Fruit fly (Drosophila melanogaster) whole organism: ENCODE results near the gene Gr28b.

Experiments
- CG8478 ChIP-seq: fragments of >200 bp; optimal IDR thresholded peaks from 2 replicates; lab custom pipeline; 2018; ENCODE audit warnings: inconsistent platforms
- pan ChIP-seq: fragments of >200 bp; optimal IDR thresholded peaks from 2 replicates; lab custom pipeline; 2017

DNA sequence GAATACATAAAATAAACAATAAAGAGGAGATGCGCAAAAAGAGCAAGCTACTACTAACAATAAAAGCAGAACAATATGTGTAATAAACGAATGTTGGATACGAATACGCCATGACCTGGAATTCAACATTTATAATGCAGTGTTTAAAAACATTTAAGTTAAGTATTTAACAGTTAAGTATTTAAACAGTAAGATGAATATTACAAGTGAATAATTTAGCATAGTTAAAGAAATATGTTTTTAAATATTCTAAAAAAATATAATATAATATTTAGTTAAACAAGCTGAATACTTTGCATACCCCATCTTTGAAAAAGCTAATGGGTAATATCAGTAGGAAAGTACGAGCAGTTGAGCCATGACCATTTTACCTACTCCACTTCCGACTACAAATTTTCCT lies 30.5 kb upstream of the Gr28b start:
- TF ChIP-seq CG8478 (no peak), pan (no peak)
